Fruit fly (Drosophila melanogaster) whole organism, embryonic: ENCODE results near the gene Tsp66A.

Experiments used
- CG10274 ChIP-seq: fragments of 200-800 bp; sonication (Bioruptor generic); optimal IDR thresholded peaks from 3 replicates; lab custom pipeline; 2017; ENCODE audit warnings: missing biosample characterization, mild to moderate bottlenecking, missing genetic modification characterization
- CG11085 ChIP-seq: fragments of 200-800 bp; sonication (Bioruptor generic); IDR thresholded peaks from 2 replicates; pipeline ENCODE4 v1.3.6; 2022; ENCODE audit warnings: missing biosample characterization, missing genetic modification characterization
- CG14965 ChIP-seq: fragments of 200-800 bp; sonication (Bioruptor generic); optimal IDR thresholded peaks from 2 replicates; lab custom pipeline; 2016; ENCODE audit warnings: missing biosample characterization, missing genetic modification characterization, borderline replicate concordance
- CG17912 ChIP-seq: fragments of 200-800 bp; sonication (Bioruptor generic); optimal IDR thresholded peaks from 2 replicates; lab custom pipeline; 2018; ENCODE audit warnings: missing biosample characterization, mild to moderate bottlenecking, missing genetic modification characterization
- CG30403 ChIP-seq: fragments of 200-800 bp; sonication (Bioruptor generic); optimal IDR thresholded peaks from 3 replicates; lab custom pipeline; 2016; ENCODE audit warnings: missing biosample characterization, missing genetic modification characterization
- CG33557 ChIP-seq: fragments of 200-800 bp; sonication (Bioruptor generic); optimal IDR thresholded peaks from 2 replicates; lab custom pipeline; 2019; ENCODE audit warnings: missing biosample characterization, mild to moderate bottlenecking, missing genetic modification characterization, moderate library complexity
- CG4730 ChIP-seq: fragments of 200-800 bp; sonication (Bioruptor generic); IDR thresholded peaks from 2 replicates; pipeline ENCODE4 v1.3.6; 2022; ENCODE audit warnings: missing biosample characterization, missing genetic modification characterization
- CG6683 ChIP-seq: fragments of 200-800 bp; sonication (Bioruptor generic); optimal IDR thresholded peaks from 2 replicates; lab custom pipeline; 2017; ENCODE audit warnings: missing biosample characterization, mild to moderate bottlenecking, missing genetic modification characterization, missing genetic modification reagents
- CG7839 ChIP-seq: fragments of 200-800 bp; sonication (Bioruptor generic); optimal IDR thresholded peaks from 3 replicates; lab custom pipeline; 2018; ENCODE audit warnings: missing biosample characterization, mild to moderate bottlenecking, missing genetic modification characterization, moderate library complexity
- CG8281 ChIP-seq: fragments of 200-800 bp; sonication (Bioruptor generic); optimal IDR thresholded peaks from 2 replicates; lab custom pipeline; 2018; ENCODE audit warnings: missing biosample characterization, mild to moderate bottlenecking, missing genetic modification characterization, moderate library complexity
- D19A ChIP-seq: fragments of 200-800 bp; optimal IDR thresholded peaks from 3 replicates; lab custom pipeline; 2019; ENCODE audit warnings: missing biosample characterization, mild to moderate bottlenecking, missing genetic modification characterization, moderate library complexity
- Dip2 ChIP-seq: fragments of 200-800 bp; sonication (Bioruptor generic); IDR thresholded peaks from 2 replicates; pipeline ENCODE4 v1.3.6; 2022; ENCODE audit warnings: missing biosample characterization, missing genetic modification characterization
- Eip74EF ChIP-seq, 2 experiments: fragments of 200-800 bp in 1 of 2; fragments of >200 bp in 1 of 2; sonication (Bioruptor generic) in 1 of 2; optimal IDR thresholded peaks; 2 replicates each; lab custom pipeline; 2017 to 2019; ENCODE audit warnings: missing biosample characterization in 2 of 2, missing genetic modification characterization in 2 of 2, mild to moderate bottlenecking in 1 of 2, moderate library complexity in 1 of 2
- Ets65A ChIP-seq: fragments of 200-800 bp; sonication (Bioruptor generic); peaks from one replicate; lab custom pipeline; 2016; ENCODE audit warnings: missing biosample characterization, missing genetic modification characterization
- Fer2 ChIP-seq: fragments of 200-800 bp; sonication (Bioruptor generic); optimal IDR thresholded peaks from 2 replicates; lab custom pipeline; 2018; ENCODE audit warnings: missing biosample characterization, mild to moderate bottlenecking, missing genetic modification characterization, moderate library complexity
- Hey ChIP-seq: fragments of 200-800 bp; sonication (Bioruptor generic); optimal IDR thresholded peaks from 3 replicates; lab custom pipeline; 2018; ENCODE audit warnings: missing biosample characterization, mild to moderate bottlenecking, missing genetic modification characterization
- Mad ChIP-seq: fragments of 200-800 bp; sonication (Bioruptor generic); optimal IDR thresholded peaks from 2 replicates; lab custom pipeline; 2016; ENCODE audit warnings: missing biosample characterization, missing genetic modification characterization
- Nf-YA ChIP-seq: fragments of 200-800 bp; sonication (Bioruptor generic); IDR thresholded peaks from 2 replicates; pipeline ENCODE4 v1.3.6; 2022; ENCODE audit warnings: missing biosample characterization, missing genetic modification characterization
- Spps ChIP-seq: fragments of 200-800 bp; sonication (Bioruptor generic); optimal IDR thresholded peaks from 2 replicates; lab custom pipeline; 2018; ENCODE audit warnings: missing biosample characterization, mild to moderate bottlenecking, missing genetic modification characterization
- Sry-β ChIP-seq: fragments of 200-800 bp; sonication (Bioruptor generic); optimal IDR thresholded peaks from 2 replicates; lab custom pipeline; 2018; ENCODE audit warnings: missing biosample characterization, mild to moderate bottlenecking, missing genetic modification characterization, moderate library complexity
- bcd ChIP-seq: fragments of 200-800 bp; sonication (Bioruptor generic); optimal IDR thresholded peaks from 2 replicates; lab custom pipeline; 2017; ENCODE audit warnings: missing biosample characterization, mild to moderate bottlenecking, missing genetic modification characterization
- dimm ChIP-seq: fragments of 200-800 bp; sonication (Bioruptor generic); IDR thresholded peaks from 2 replicates; pipeline ENCODE4 v1.3.6; 2022; ENCODE audit warnings: missing biosample characterization, missing genetic modification characterization
- en ChIP-seq: fragments of 200-800 bp; sonication (Bioruptor generic); optimal IDR thresholded peaks from 2 replicates; lab custom pipeline; 2016; ENCODE audit warnings: missing biosample characterization, missing genetic modification characterization
- grau ChIP-seq: fragments of 200-800 bp; optimal IDR thresholded peaks from 3 replicates; lab custom pipeline; 2019; ENCODE audit warnings: missing biosample characterization, mild to moderate bottlenecking, missing genetic modification characterization, moderate library complexity
- lmd ChIP-seq: fragments of 200-800 bp; sonication (Bioruptor generic); IDR thresholded peaks from 2 replicates; pipeline ENCODE4 v1.3.6; 2022; ENCODE audit warnings: missing biosample characterization, missing genetic modification characterization
- pros ChIP-seq: fragments of 200-800 bp; sonication (Bioruptor generic); optimal IDR thresholded peaks from 3 replicates; lab custom pipeline; 2019; ENCODE audit warnings: missing biosample characterization, mild to moderate bottlenecking, missing genetic modification characterization, moderate library complexity
- pzg ChIP-seq: fragments of 200-800 bp; sonication (Bioruptor generic); optimal IDR thresholded peaks from 3 replicates; lab custom pipeline; 2018; ENCODE audit warnings: missing biosample characterization, mild to moderate bottlenecking, missing genetic modification characterization, moderate library complexity
- rib ChIP-seq: fragments of 200-800 bp; sonication (Bioruptor generic); IDR thresholded peaks from 2 replicates; pipeline ENCODE4 v1.3.6; 2022; ENCODE audit warnings: missing biosample characterization, missing genetic modification characterization
- sens ChIP-seq: fragments of 200-800 bp; sonication (Bioruptor generic); peaks from one replicate; lab custom pipeline; 2016; ENCODE audit warnings: missing biosample characterization, missing genetic modification characterization
- ssp ChIP-seq: fragments of 200-800 bp; sonication (Bioruptor generic); IDR thresholded peaks from 2 replicates; pipeline ENCODE4 v1.3.6; 2022; ENCODE audit warnings: missing biosample characterization, missing genetic modification characterization

The Tsp66A gene

DNA sequence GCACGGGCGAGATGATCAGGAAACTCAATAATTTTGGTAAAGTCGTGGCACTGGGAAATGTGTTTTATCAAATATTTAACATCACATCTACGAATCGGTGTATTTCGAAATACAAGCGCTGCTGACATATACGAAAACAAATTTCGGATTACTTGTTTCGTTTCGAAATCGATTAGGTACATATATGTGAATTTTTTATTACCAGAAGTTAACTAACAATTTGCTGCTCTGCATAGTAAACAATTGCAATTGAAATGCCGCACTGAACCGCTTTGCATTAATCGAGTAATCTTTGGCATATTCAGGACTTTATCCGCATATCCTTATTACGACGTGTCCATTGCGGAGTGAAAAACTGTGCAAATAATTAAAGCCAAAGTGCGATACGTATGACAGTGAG lies 27.9 kb upstream of the Tsp66A start, which contains the start of gene CG14835:
Gene CG14835, minus strand, starts transcription at position 101 of the 400 bp plus-strand sequence.
- TF ChIP-seq Sry-β (GFP tag; lab: Kevin White, UChicago) (no peak), dimm (GFP tag; lab: Robert Waterston, UW) (no peak), CG10274 (no peak), rib (GFP tag; lab: Robert Waterston, UW) (no peak)

DNA sequence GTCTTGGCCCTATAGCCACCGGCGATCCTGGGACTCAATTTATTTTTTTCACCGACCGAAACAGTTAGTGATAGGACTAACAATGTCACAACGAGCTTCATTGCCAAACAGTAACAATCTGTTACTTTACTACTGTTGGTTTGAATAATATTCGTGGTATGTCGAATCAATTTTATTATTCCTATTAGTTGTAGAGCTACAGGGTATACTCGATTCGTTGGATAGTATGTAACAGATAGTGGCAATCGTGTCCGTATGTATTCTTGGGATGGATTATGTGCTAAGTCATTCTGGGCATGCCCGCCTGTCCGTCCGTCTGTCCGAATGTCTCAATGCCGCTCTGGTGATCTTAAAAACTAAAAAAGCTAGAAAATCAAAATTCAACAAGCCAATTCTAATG lies 26.0 kb upstream of the Tsp66A start, which contains the start of gene sphinx1:
Gene sphinx1, minus strand, starts transcription at position 101 of the 400 bp plus-strand sequence.
- TF ChIP-seq en, result no peak
- no peak for TF ChIP-seq Mad (GFP tag; lab: Kevin White, UChicago)

DNA sequence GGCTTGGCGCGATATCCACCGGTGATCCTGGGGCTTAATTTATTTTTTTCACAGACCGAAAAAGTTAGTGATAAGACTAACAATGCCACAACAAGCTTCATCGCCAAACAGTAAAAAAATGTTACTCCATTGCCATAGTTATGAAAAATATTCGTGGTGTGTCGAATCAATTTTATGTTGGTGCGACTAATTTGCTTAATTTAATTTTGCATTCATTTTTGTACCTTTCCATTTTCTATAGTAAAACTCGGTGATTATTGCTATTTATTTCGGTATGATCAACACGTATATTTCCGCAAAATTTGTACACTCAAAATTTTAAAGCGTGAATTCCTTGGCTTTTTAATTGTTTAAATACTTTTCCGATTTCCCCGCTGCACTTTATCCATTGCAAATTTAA lies 24.7 kb upstream of the Tsp66A start, which contains the start of gene sphinx2:
Gene sphinx2, minus strand, starts transcription at position 101 of the 400 bp plus-strand sequence.
- TF ChIP-seq sens, result peak; percentile 18
- no peak for TF ChIP-seq bcd (GFP tag; lab: Kevin White, UChicago)

DNA sequence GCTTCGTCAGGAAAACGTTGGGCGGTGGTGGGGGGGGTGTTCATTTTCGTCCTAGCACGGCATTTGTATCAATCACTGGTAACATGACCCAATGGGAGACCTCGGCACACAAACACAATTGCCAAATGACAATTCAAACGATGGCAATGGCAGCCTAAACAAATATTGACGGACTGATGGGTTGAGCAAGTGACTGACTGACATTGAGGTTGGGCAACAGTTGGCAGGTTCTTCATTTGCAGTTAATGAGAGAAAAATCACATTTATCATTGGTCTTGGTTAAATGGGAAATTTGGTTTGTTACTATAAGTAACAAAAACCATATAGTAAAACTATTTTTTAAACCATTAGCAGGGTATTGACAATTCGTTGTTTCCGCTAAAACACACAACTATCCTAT lies 16.2 kb upstream of the Tsp66A start:
- peak; percentile 94 for TF ChIP-seq CG8281
- TF ChIP-seq CG7839, result no peak
- TF ChIP-seq D19A, result peak; percentile 64
- no peak for TF ChIP-seq CG30403

DNA sequence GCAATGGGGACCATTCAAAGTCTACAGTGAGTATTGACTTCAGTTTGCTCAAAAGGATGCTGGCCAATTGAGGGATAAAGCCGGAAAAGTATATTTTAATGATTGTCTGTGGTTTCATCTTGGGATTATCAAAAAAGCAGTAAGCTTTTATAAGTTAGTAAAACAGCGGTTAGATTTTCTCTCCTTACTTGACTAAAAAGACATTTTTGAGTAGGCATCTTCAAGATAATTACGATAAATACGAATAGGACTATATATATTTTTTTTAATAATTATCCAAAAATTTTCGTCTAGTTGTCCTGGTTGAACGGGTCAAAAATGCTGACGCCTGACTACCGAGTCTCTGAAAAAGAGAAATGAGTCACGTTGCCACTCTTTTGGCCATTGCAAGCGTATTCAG lies 14.8 kb upstream of the Tsp66A start, which contains the start of gene CG33278:
Gene CG33278, plus strand, starts transcription at position 301 of the 400 bp plus-strand sequence.
- no peak for TF ChIP-seq Eip74EF (GFP tag; optimal IDR thresholded peaks at IDR 0.05; lab: Kevin White, UChicago)
- TF ChIP-seq, all 482 proteins: peak for 0

DNA sequence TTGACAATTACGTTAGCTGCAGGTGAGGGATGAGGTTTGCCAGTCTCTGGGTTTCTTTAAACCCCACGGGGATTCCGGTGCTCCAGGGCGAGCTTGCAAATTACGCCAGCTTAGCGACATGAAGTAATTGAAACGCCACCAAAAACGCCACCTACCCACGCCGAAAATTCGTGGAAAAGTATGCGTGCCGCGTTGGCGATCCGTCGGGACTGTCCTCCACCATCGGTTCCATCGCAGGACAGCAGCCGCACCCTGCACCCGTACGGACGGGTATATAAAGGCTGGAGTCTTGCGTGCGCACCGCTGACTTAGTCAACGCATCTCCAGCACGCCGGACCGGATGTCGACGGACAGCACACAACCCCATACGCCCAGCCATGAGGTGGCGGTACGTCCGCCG lies 9.5 kb upstream of the Tsp66A start, which contains the start of gene ppk26:
Gene ppk26, plus strand, starts transcription at position 301 of the 400 bp plus-strand sequence.
- no peak for TF ChIP-seq lmd (GFP tag; lab: Robert Waterston, UW)
- TF ChIP-seq CG6683, result no peak
- peak; percentile 31 for TF ChIP-seq sens
- peak; percentile 77 for TF ChIP-seq Ets65A
- no peak for TF ChIP-seq pros

DNA sequence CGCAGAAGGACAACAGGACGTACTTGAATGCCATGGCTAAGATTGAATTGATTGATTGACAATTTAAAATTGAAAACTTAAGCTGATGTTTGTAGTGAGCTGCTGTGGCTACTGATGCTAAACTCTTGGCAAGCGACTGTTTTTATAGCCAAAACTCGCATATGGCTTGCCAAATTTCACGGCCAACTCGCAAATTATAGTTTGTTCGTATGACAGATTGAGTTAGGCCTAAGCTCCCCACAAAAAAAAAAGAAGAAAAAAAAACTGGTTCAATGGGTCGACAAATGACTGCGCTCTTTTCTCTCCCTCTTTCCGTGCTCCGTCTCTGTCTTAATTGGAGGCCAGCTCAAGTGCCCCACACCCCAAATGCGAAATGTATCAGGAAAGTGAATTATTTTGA lies 4.9 kb downstream of the Tsp66A start, which contains the start of gene CG8543:
Gene CG8543, minus strand, starts transcription at position 101 of the 400 bp plus-strand sequence.
- TF ChIP-seq Hey (tag; lab: Kevin White, UChicago) (no peak), CG17912 (GFP tag; lab: Kevin White, UChicago) (no peak), CG33557 (GFP tag; lab: Kevin White, UChicago) (no peak), CG14965 (GFP tag; lab: Kevin White, UChicago) (no peak), Fer2 (tag; lab: Kevin White, UChicago) (no peak), Spps (no peak), pzg (GFP tag; lab: Kevin White, UChicago) (no peak), Nf-YA (GFP tag; lab: Robert Waterston, UW) (no peak), CG4730 (GFP tag; lab: Robert Waterston, UW) (no peak), CG11085 (GFP tag; lab: Robert Waterston, UW) (no peak)

DNA sequence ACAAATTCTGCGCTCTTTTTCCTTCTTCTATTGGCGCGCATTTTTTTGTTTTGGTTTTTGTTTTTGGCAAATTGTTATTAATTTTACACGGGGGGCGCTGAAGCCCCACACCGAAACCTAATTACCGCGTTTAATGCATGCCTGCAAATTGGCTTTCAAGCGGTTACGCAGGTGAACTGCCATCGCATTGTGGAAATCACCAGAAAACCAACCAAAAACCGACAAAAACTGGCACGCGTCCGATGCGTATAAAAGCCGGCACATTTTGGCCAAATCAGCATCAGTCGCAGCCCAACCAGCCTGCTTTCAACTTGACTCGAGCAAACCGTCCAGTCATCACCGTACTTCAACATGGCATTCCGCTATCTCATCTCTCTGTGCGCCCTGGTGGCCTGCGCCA lies 6.0 kb downstream of the Tsp66A start, which contains the start of gene CG8541:
Gene CG8541, plus strand, starts transcription at position 301 of the 400 bp plus-strand sequence.
- TF ChIP-seq grau (tag; lab: Kevin White, UChicago), result no peak
- no peak for TF ChIP-seq Dip2 (GFP tag; lab: Robert Waterston, UW)
- peak; percentile 12; the same call in 1 of the 2 replicates for TF ChIP-seq ssp (GFP tag; lab: Robert Waterston, UW)
- TF ChIP-seq, all 482 proteins: peak for 1
